Worm (Caenorhabditis elegans) whole organism, young adult: ENCODE results near the gene clec-162.

Experiments
- B0261.1 ChIP-seq: sonication (generic microtip); optimal IDR thresholded peaks from 2 replicates; lab custom pipeline; 2016; ENCODE audit warnings: mild to moderate bottlenecking, missing genetic modification characterization, moderate library complexity, missing compliant biosample characterization
- B0336.3 ChIP-seq: fragments of 200-800 bp; sonication (Bioruptor generic); IDR thresholded peaks from 2 replicates; pipeline ENCODE4 v1.3.6; 2022; ENCODE audit warnings: missing genetic modification characterization, missing compliant biosample characterization
- C06A6.2 ChIP-seq: fragments of 200-800 bp; sonication (Bioruptor generic); conservative IDR thresholded peaks from 2 replicates; pipeline ENCODE4 v1.3.6; 2022; ENCODE audit warnings: missing genetic modification characterization, missing compliant biosample characterization
- C17E4.6 ChIP-seq: fragments of 200-800 bp; sonication (Bioruptor generic); IDR thresholded peaks from 2 replicates; pipeline ENCODE4 v1.3.6; 2022; ENCODE audit warnings: missing genetic modification reagents, missing genetic modification characterization, missing compliant biosample characterization
- F10E7.11 ChIP-seq: sonication (generic microtip); optimal IDR thresholded peaks from 2 replicates; lab custom pipeline; 2017; ENCODE audit warnings: mild to moderate bottlenecking, missing genetic modification characterization, moderate library complexity, missing compliant biosample characterization
- F23B12.7 ChIP-seq: sonication (generic microtip); optimal IDR thresholded peaks from 2 replicates; lab custom pipeline; 2017; ENCODE audit warnings: missing genetic modification characterization, mild to moderate bottlenecking, missing compliant biosample characterization, antibody characterized with exemption, moderate library complexity; ENCODE audit not compliant: insufficient read depth
- F33H1.4 ChIP-seq: fragments of 200-800 bp; sonication (Bioruptor generic); IDR thresholded peaks from 2 replicates; pipeline ENCODE4 v1.3.6; 2022; ENCODE audit warnings: missing genetic modification reagents, missing genetic modification characterization, missing compliant biosample characterization
- F52B5.7 ChIP-seq: sonication (generic microtip); optimal IDR thresholded peaks from 2 replicates; lab custom pipeline; 2016; ENCODE audit warnings: mild to moderate bottlenecking, missing genetic modification characterization, missing compliant biosample characterization
- F57C9.4 ChIP-seq: sonication (generic microtip); optimal IDR thresholded peaks from 2 replicates; lab custom pipeline; 2017; ENCODE audit warnings: mild to moderate bottlenecking, missing genetic modification characterization, missing compliant biosample characterization
- T07F8.4 ChIP-seq: sonication (generic microtip); optimal IDR thresholded peaks from 2 replicates; lab custom pipeline; 2016; ENCODE audit warnings: mild to moderate bottlenecking, missing genetic modification characterization, moderate library complexity, missing compliant biosample characterization
- Y95B8A.8 ChIP-seq: fragments of 200-800 bp; sonication (Bioruptor generic); IDR thresholded peaks from 2 replicates; pipeline ENCODE4 v1.3.6; 2022; ENCODE audit warnings: missing genetic modification reagents, missing genetic modification characterization, missing compliant biosample characterization
- akir-1 ChIP-seq: fragments of 200-800 bp; sonication (Bioruptor generic); optimal IDR thresholded peaks from 2 replicates; lab custom pipeline; 2018; ENCODE audit warnings: mild to moderate bottlenecking, missing genetic modification characterization, moderate library complexity, missing compliant biosample characterization
- aptf-3 ChIP-seq: fragments of 200-800 bp; sonication (Bioruptor generic); IDR thresholded peaks from 2 replicates; pipeline ENCODE4 v1.3.6; 2022; ENCODE audit warnings: missing genetic modification characterization, missing compliant biosample characterization
- bed-2 ChIP-seq: fragments of 200-800 bp; sonication (Bioruptor generic); IDR thresholded peaks from 2 replicates; pipeline ENCODE4 v1.3.6; 2022; ENCODE audit warnings: missing genetic modification reagents, missing genetic modification characterization, missing compliant biosample characterization
- efl-1 ChIP-seq: fragments of 150-350 bp; optimal IDR thresholded peaks from 2 replicates; lab custom pipeline; 2014; ENCODE audit warnings: missing biosample characterization, missing genetic modification reagents, missing genetic modification characterization
- ets-4 ChIP-seq: fragments of 200-800 bp; sonication (Bioruptor generic); optimal IDR thresholded peaks from 2 replicates; lab custom pipeline; 2018; ENCODE audit warnings: mild to moderate bottlenecking, missing genetic modification characterization, missing compliant biosample characterization
- fkh-3 ChIP-seq: sonication (generic microtip); optimal IDR thresholded peaks from 2 replicates; lab custom pipeline; 2016; ENCODE audit warnings: mild to moderate bottlenecking, missing genetic modification characterization, missing compliant biosample characterization
- hmg-1.2 ChIP-seq: fragments of 200-800 bp; sonication (Bioruptor generic); IDR thresholded peaks from 2 replicates; pipeline ENCODE4 v1.3.6; 2022; ENCODE audit warnings: missing genetic modification reagents, missing genetic modification characterization, missing compliant biosample characterization
- hrde-1 ChIP-seq: sonication (generic microtip); optimal IDR thresholded peaks from 2 replicates; lab custom pipeline; 2016; ENCODE audit warnings: missing genetic modification characterization, mild to moderate bottlenecking, missing compliant biosample characterization, moderate library complexity, missing genotype, missing genetic modification reagents, borderline replicate concordance
- hsf-1 ChIP-seq: fragments of 200-800 bp; sonication (Bioruptor generic); IDR thresholded peaks from 2 replicates; pipeline ENCODE4 v1.3.6; 2022; ENCODE audit warnings: missing genetic modification reagents, missing genetic modification characterization, missing compliant biosample characterization
- let-607 ChIP-seq, 2 experiments: fragments of 200-800 bp in 1 of 2; sonication (Bioruptor generic) in 1 of 2; sonication (generic microtip) in 1 of 2; optimal IDR thresholded peaks; 2 replicates each; lab custom pipeline; 2016 to 2018; ENCODE audit warnings: mild to moderate bottlenecking in 2 of 2, missing compliant biosample characterization in 2 of 2, missing genetic modification characterization in 2 of 2, moderate library complexity in 2 of 2, missing genotype in 1 of 2
- lin-40 ChIP-seq: sonication (generic microtip); optimal IDR thresholded peaks from 2 replicates; lab custom pipeline; 2016; ENCODE audit warnings: missing genetic modification characterization, mild to moderate bottlenecking, missing compliant biosample characterization, missing genotype, missing genetic modification reagents
- lsl-1 ChIP-seq: fragments of 200-800 bp; sonication (Bioruptor generic); optimal IDR thresholded peaks from 2 replicates; lab custom pipeline; 2018; ENCODE audit warnings: mild to moderate bottlenecking, missing genetic modification characterization, moderate library complexity, missing compliant biosample characterization
- lsy-27 ChIP-seq: sonication (generic microtip); optimal IDR thresholded peaks from 2 replicates; lab custom pipeline; 2017; ENCODE audit warnings: missing genetic modification characterization, mild to moderate bottlenecking, missing compliant biosample characterization, antibody characterized with exemption, missing genotype, borderline replicate concordance; ENCODE audit not compliant: insufficient read depth
- madf-8 ChIP-seq: fragments of 200-800 bp; sonication (Bioruptor generic); conservative IDR thresholded peaks from 2 replicates; pipeline ENCODE4 v1.3.6; 2022; ENCODE audit warnings: missing genetic modification reagents, missing genetic modification characterization, missing compliant biosample characterization
- mcd-1 ChIP-seq: fragments of 200-800 bp; sonication (Bioruptor generic); IDR thresholded peaks from 2 replicates; pipeline ENCODE4 v1.3.6; 2022; ENCODE audit warnings: missing genetic modification reagents, missing genetic modification characterization, missing compliant biosample characterization
- mes-4 ChIP-seq: sonication (generic microtip); optimal IDR thresholded peaks from 2 replicates; lab custom pipeline; 2016; ENCODE audit warnings: missing genotype, missing genetic modification characterization, missing compliant biosample characterization
- nfya-2 ChIP-seq: fragments of 200-800 bp; sonication (Bioruptor generic); IDR thresholded peaks from 2 replicates; pipeline ENCODE4 v1.3.6; 2022; ENCODE audit warnings: missing genetic modification reagents, missing genetic modification characterization, missing compliant biosample characterization
- nhr-120 ChIP-seq: fragments of 200-800 bp; sonication (Bioruptor generic); IDR thresholded peaks from 2 replicates; pipeline ENCODE4 v1.3.6; 2022; ENCODE audit warnings: missing genetic modification characterization, missing compliant biosample characterization
- nhr-80 ChIP-seq: sonication (generic microtip); optimal IDR thresholded peaks from 2 replicates; lab custom pipeline; 2016; ENCODE audit warnings: missing genetic modification characterization, missing compliant biosample characterization
- pbrm-1 ChIP-seq: fragments of 200-800 bp; sonication (Bioruptor generic); IDR thresholded peaks from 2 replicates; pipeline ENCODE4 v1.3.6; 2022; ENCODE audit warnings: missing genetic modification reagents, missing genetic modification characterization, missing compliant biosample characterization
- rcor-1 ChIP-seq: fragments of 200-800 bp; sonication (Bioruptor generic); IDR thresholded peaks from 2 replicates; pipeline ENCODE4 v1.3.6; 2022; ENCODE audit warnings: missing genetic modification reagents, missing genetic modification characterization, missing compliant biosample characterization
- rpc-1 ChIP-seq, 2 experiments: fragments of 150-350 bp in 1 of 2; sonication (generic microtip) in 1 of 2; optimal IDR thresholded peaks; 2 replicates each; lab custom pipeline; 2014 to 2018; ENCODE audit warnings: missing biosample characterization in 1 of 2, missing genetic modification characterization in 1 of 2, missing genetic modification reagents in 1 of 2, missing genotype in 1 of 2
- snpc-1.1 ChIP-seq: sonication (generic microtip); optimal IDR thresholded peaks from 2 replicates; lab custom pipeline; 2017; ENCODE audit warnings: missing genetic modification characterization, mild to moderate bottlenecking, missing compliant biosample characterization, antibody characterized with exemption, moderate library complexity, missing genotype, missing genetic modification reagents; ENCODE audit not compliant: insufficient read depth
- snpc-1.3 ChIP-seq: sonication (generic microtip); optimal IDR thresholded peaks from 2 replicates; lab custom pipeline; 2017; ENCODE audit warnings: missing genetic modification characterization, mild to moderate bottlenecking, missing compliant biosample characterization, antibody characterized with exemption, moderate library complexity, missing genotype, missing genetic modification reagents; ENCODE audit not compliant: insufficient read depth
- tbp1 ChIP-seq: fragments of 200-800 bp; sonication (Bioruptor generic); optimal IDR thresholded peaks from 2 replicates; lab custom pipeline; 2018; ENCODE audit warnings: mild to moderate bottlenecking, missing genetic modification characterization, missing compliant biosample characterization
- zim-3 ChIP-seq: sonication (generic microtip); optimal IDR thresholded peaks from 2 replicates; lab custom pipeline; 2017; ENCODE audit warnings: mild to moderate bottlenecking, missing genetic modification characterization, moderate library complexity, missing compliant biosample characterization
- ztf-22 ChIP-seq: fragments of 200-800 bp; sonication (Bioruptor generic); optimal IDR thresholded peaks from 2 replicates; lab custom pipeline; 2018; ENCODE audit warnings: mild to moderate bottlenecking, missing genetic modification characterization, moderate library complexity, missing compliant biosample characterization
- ztf-28 ChIP-seq: fragments of 200-800 bp; sonication (Bioruptor generic); IDR thresholded peaks from 2 replicates; pipeline ENCODE4 v1.3.6; 2022; ENCODE audit warnings: missing genetic modification reagents, missing genetic modification characterization, missing compliant biosample characterization
- ztf-3 ChIP-seq: fragments of 200-800 bp; sonication (Bioruptor generic); optimal IDR thresholded peaks from 2 replicates; lab custom pipeline; 2018; ENCODE audit warnings: mild to moderate bottlenecking, missing genetic modification characterization, missing compliant biosample characterization

clec-162 gene

ce11 chrIII:9717243-9717642, 7.8 kb downstream of the clec-162 start (continued):
- TF ChIP-seq ztf-22 (GFP tag; lab: Kevin White, UChicago) (no peak), ets-4 (GFP tag; lab: Kevin White, UChicago) (no peak), F57C9.4 (tag; lab: Kevin White, UChicago) (peak; percentile 34), zim-3 (tag; lab: Kevin White, UChicago) (peak; percentile 40), hsf-1 (GFP tag; lab: Robert Waterston, UW) (0 out of 2 replicates have a peak, but pooled peaks have one; percentile 26), mes-4 (tag; lab: Kevin White, UChicago) (no peak), pbrm-1 (GFP tag; lab: Robert Waterston, UW) (peak; percentile 95), tbp1 (GFP tag; lab: Kevin White, UChicago) (peak; percentile 81), snpc-1.3 (tag; lab: Kevin White, UChicago) (peak; percentile 94), B0336.3 (GFP tag; lab: Robert Waterston, UW) (peak; percentile 87), lin-40 (tag; lab: Kevin White, UChicago) (peak; percentile 66), akir-1 (GFP tag; lab: Kevin White, UChicago) (peak; percentile 20), F33H1.4 (GFP tag; lab: Robert Waterston, UW) (peak; percentile 64), F52B5.7 (tag; lab: Kevin White, UChicago) (no peak), F23B12.7 (peak; percentile 84), efl-1 (peak; percentile 9), madf-8 (GFP tag; lab: Robert Waterston, UW) (peak; percentile 37; the same call in 1 of the 2 replicates), hmg-1.2 (peak; percentile 98), bed-2 (GFP tag; lab: Robert Waterston, UW) (no peak), rpc-1 (optimal IDR thresholded peaks at IDR 0.05; lab: Kevin White, UChicago) (no peak), rpc-1 (tag; optimal IDR thresholded peaks at IDR 0.05; lab: Kevin White, UChicago) (peak; percentile 7), aptf-3 (no peak), let-607 (tag; optimal IDR thresholded peaks at IDR 0.05; lab: Kevin White, UChicago) (no peak), T07F8.4 (tag; lab: Kevin White, UChicago) (no peak), ztf-3 (GFP tag; lab: Kevin White, UChicago) (no peak), nfya-2 (GFP tag; lab: Robert Waterston, UW) (no peak), lsl-1 (GFP tag; lab: Kevin White, UChicago) (peak; percentile 77), C17E4.6 (peak; percentile 55; the same call in 1 of the 2 replicates), snpc-1.1 (tag; lab: Kevin White, UChicago) (peak; percentile 99), fkh-3 (no peak), Y95B8A.8 (GFP tag; lab: Robert Waterston, UW) (peak; percentile 62; the same call in 1 of the 2 replicates), hrde-1 (tag; lab: Kevin White, UChicago) (peak; percentile 23), mcd-1 (GFP tag; lab: Robert Waterston, UW) (peak; percentile 76), C06A6.2 (GFP tag; lab: Robert Waterston, UW) (no peak)

- TF ChIP-seq ztf-22 (GFP tag; lab: Kevin White, UChicago): no peak
- no peak for TF ChIP-seq nfya-2 (GFP tag; lab: Robert Waterston, UW)
- TF ChIP-seq nhr-80: no peak
- no peak for TF ChIP-seq rcor-1 (GFP tag; lab: Robert Waterston, UW)
- no peak for TF ChIP-seq ztf-28 (GFP tag; lab: Robert Waterston, UW)
- TF ChIP-seq F10E7.11: no peak
- no peak for TF ChIP-seq akir-1 (GFP tag; lab: Kevin White, UChicago)
- no peak for TF ChIP-seq lsy-27 (tag; lab: Kevin White, UChicago)
- no peak for TF ChIP-seq nhr-120
- TF ChIP-seq B0261.1 (tag; lab: Kevin White, UChicago): no peak
Measured at ce11 chrIII:9714731-9715130, 10.3 kb downstream of the clec-162 start.
